Worm (Caenorhabditis elegans): ENCODE data around the gene phf-30.
A peak's percentile ranks its signal among the peaks of the same experiment; 100 is the strongest.

phf-30 gene

DNA sequence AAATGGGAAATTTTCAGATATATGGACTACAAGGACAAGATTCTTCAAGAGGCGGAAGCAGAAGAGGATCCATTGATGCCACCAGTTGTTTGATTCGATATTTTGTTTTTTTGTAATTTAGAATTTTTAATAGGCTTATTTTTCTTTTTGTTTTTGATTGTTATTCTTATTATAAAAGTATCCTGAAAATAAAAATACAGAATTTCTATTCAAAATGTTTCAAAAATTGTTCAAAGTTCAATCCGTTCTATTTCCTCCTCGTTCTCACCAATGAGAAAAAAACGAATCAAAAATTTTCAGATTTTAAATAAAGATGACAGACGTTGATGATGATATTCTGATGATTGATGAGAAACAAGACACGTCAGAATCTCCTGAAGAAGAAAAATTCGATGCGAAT lies at the start of gene phf-30:
TSS of gene phf-30 (plus strand) at position 301 of the 400 bp plus-strand sequence.
- TF ChIP-seq klf-2 (GFP tag; conservative IDR thresholded peaks at IDR 0.05) (no peak), cog-1 (tag; optimal IDR thresholded peaks at IDR 0.05) (no peak), T22C8.4 (GFP tag; IDR thresholded peaks at IDR 0.05) (no peak), tab-1 (GFP tag; IDR thresholded peaks at IDR 0.05) (no peak), ztf-23 (GFP tag; IDR thresholded peaks at IDR 0.05) (no peak), med-1 (GFP tag; optimal IDR thresholded peaks at IDR 0.05; ENCODE audit: insufficient read depth) (no peak), ztf-29 (GFP tag; IDR thresholded peaks at IDR 0.05) (no peak), ref-1 (GFP tag; conservative IDR thresholded peaks at IDR 0.05) (no peak), flt-1 (GFP tag; IDR thresholded peaks at IDR 0.05) (no peak)

- TF ChIP-seq tab-1 (GFP tag; IDR thresholded peaks at IDR 0.05) (no peak), klf-2 (GFP tag; conservative IDR thresholded peaks at IDR 0.05) (no peak), cog-1 (tag; optimal IDR thresholded peaks at IDR 0.05) (no peak), ref-1 (GFP tag; conservative IDR thresholded peaks at IDR 0.05) (no peak), ztf-23 (GFP tag; IDR thresholded peaks at IDR 0.05) (no peak), ztf-29 (GFP tag; IDR thresholded peaks at IDR 0.05) (no peak), med-1 (GFP tag; optimal IDR thresholded peaks at IDR 0.05; ENCODE audit: insufficient read depth) (no peak), T22C8.4 (GFP tag; IDR thresholded peaks at IDR 0.05) (no peak), flt-1 (GFP tag; IDR thresholded peaks at IDR 0.05) (no peak)
These were observed 43.7 kb upstream of the phf-30 start for ce11 chrV:8424840-8425814.

ce11 chrV:8426210-8426609 lies 42.6 kb upstream of the phf-30 start:
- TF ChIP-seq ref-1 (GFP tag; conservative IDR thresholded peaks at IDR 0.05), result no peak
- no peak for TF ChIP-seq med-1 (GFP tag; optimal IDR thresholded peaks at IDR 0.05; ENCODE audit: insufficient read depth)
- TF ChIP-seq ztf-29 (GFP tag; IDR thresholded peaks at IDR 0.05), result no peak
- TF ChIP-seq flt-1 (GFP tag; IDR thresholded peaks at IDR 0.05), result no peak
- TF ChIP-seq klf-2 (GFP tag; conservative IDR thresholded peaks at IDR 0.05), result no peak
- TF ChIP-seq cog-1 (tag; optimal IDR thresholded peaks at IDR 0.05), result no peak
- TF ChIP-seq tab-1 (GFP tag; IDR thresholded peaks at IDR 0.05), result no peak
- no peak for TF ChIP-seq ztf-23 (GFP tag; IDR thresholded peaks at IDR 0.05)
- no peak for TF ChIP-seq T22C8.4 (GFP tag; IDR thresholded peaks at IDR 0.05)

- TF ChIP-seq cog-1 (tag; optimal IDR thresholded peaks at IDR 0.05) (no peak), flt-1 (GFP tag; IDR thresholded peaks at IDR 0.05) (no peak), klf-2 (GFP tag; conservative IDR thresholded peaks at IDR 0.05) (no peak)
These were observed 41.9 kb upstream of the phf-30 start for ce11 chrV:8426741-8427457.

ce11 chrV:8428585-8429414 lies 40.0 kb upstream of the phf-30 start:
- TF ChIP-seq ref-1 (GFP tag; conservative IDR thresholded peaks at IDR 0.05) (no peak), klf-2 (GFP tag; conservative IDR thresholded peaks at IDR 0.05) (no peak), flt-1 (GFP tag; IDR thresholded peaks at IDR 0.05) (no peak), T22C8.4 (GFP tag; IDR thresholded peaks at IDR 0.05) (no peak), med-1 (GFP tag; optimal IDR thresholded peaks at IDR 0.05; ENCODE audit: insufficient read depth) (no peak), ztf-29 (GFP tag; IDR thresholded peaks at IDR 0.05) (no peak), tab-1 (GFP tag; IDR thresholded peaks at IDR 0.05) (no peak), cog-1 (tag; optimal IDR thresholded peaks at IDR 0.05) (no peak), ztf-23 (GFP tag; IDR thresholded peaks at IDR 0.05) (no peak)

DNA sequence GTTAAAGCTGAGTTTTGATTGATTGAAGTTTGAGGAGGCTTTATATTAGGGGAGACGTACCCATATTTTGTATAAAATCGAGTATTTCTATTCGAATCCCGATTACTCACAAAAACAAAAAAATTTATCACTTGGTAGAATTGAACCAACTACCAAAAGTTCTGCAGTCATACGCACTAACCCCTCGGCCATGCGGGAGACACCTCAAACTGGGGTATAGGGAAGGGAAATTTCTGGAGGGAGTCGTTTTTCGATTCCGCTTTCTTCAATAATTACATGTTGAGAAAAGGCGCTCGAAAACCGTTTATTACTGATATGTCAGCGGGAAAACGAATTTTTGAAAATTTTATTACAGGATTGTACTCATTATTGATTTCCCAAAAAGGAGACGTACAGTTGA lies 37.5 kb upstream of the phf-30 start:
- TF ChIP-seq flt-1 (GFP tag; IDR thresholded peaks at IDR 0.05) (peak; percentile 82), T22C8.4 (GFP tag; IDR thresholded peaks at IDR 0.05) (peak; percentile 72), tab-1 (GFP tag; IDR thresholded peaks at IDR 0.05) (peak; percentile 83; the same call in 1 of the 2 replicates), ztf-29 (GFP tag; IDR thresholded peaks at IDR 0.05) (0 out of 2 replicates have a peak, but pooled peaks have one; percentile 35), ref-1 (GFP tag; conservative IDR thresholded peaks at IDR 0.05) (peak; percentile 71), ztf-23 (GFP tag; IDR thresholded peaks at IDR 0.05) (peak; percentile 70; the same call in 1 of the 2 replicates)

DNA sequence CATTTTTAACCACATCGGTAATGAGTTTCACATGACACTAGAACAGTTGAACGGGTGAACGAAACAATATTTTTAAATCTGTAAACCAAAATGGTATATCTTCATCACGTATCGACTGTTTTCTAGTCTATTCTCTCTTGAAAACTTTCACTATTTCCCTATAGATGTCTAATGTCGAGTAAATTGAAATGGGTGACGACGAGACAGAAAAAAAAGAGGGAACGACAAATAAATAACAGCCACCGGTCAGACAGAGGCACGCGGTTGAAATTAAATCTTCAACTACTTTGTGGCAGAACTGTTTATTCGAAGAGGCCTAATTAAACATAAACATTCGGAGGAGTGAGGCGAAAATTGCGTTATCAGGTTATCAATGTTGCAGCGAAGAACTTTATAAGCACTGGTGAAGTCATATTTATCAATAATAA lies 34.4 kb upstream of the phf-30 start:
- no peak for TF ChIP-seq ztf-23 (GFP tag; IDR thresholded peaks at IDR 0.05)
- TF ChIP-seq T22C8.4 (GFP tag; IDR thresholded peaks at IDR 0.05), result no peak
- TF ChIP-seq cog-1 (tag; optimal IDR thresholded peaks at IDR 0.05), result no peak
- TF ChIP-seq tab-1 (GFP tag; IDR thresholded peaks at IDR 0.05), result no peak
- TF ChIP-seq ztf-29 (GFP tag; IDR thresholded peaks at IDR 0.05), result no peak
- no peak for TF ChIP-seq med-1 (GFP tag; optimal IDR thresholded peaks at IDR 0.05; ENCODE audit: insufficient read depth)
- TF ChIP-seq flt-1 (GFP tag; IDR thresholded peaks at IDR 0.05), result no peak

ce11 chrV:8435292-8435691 lies 33.5 kb upstream of the phf-30 start:
- TF ChIP-seq T22C8.4 (GFP tag; IDR thresholded peaks at IDR 0.05) (no peak), cog-1 (tag; optimal IDR thresholded peaks at IDR 0.05) (no peak), ztf-29 (GFP tag; IDR thresholded peaks at IDR 0.05) (no peak), med-1 (GFP tag; optimal IDR thresholded peaks at IDR 0.05; ENCODE audit: insufficient read depth) (no peak), klf-2 (GFP tag; conservative IDR thresholded peaks at IDR 0.05) (no peak), flt-1 (GFP tag; IDR thresholded peaks at IDR 0.05) (no peak), ref-1 (GFP tag; conservative IDR thresholded peaks at IDR 0.05) (no peak), ztf-23 (GFP tag; IDR thresholded peaks at IDR 0.05) (no peak), tab-1 (GFP tag; IDR thresholded peaks at IDR 0.05) (no peak)

Data from whole organism, midembryonic.